Worm (Caenorhabditis elegans): ENCODE data around the gene F16H6.9.
"Not testable (repeated sequence)": the region's sequence is repeated elsewhere in the genome, so short reads cannot be mapped to it uniquely, and the experiment has no call there.

Gene F16H6.9

ce11 chrV:18216784-18217183 is at the start of gene F16H6.9:
Gene F16H6.9 (plus strand): TSS chrV:18217084.
- not testable (repeated sequence) for TF ChIP-seq sptf-2 (GFP tag; optimal IDR thresholded peaks at IDR 0.05); repo-1 (tag; optimal IDR thresholded peaks at IDR 0.05); lin-35 (GFP tag; optimal IDR thresholded peaks at IDR 0.05)

ce11 chrV:18167161-18167560 is 49.7 kb upstream of the F16H6.9 start, which contains the start of gene C14A6.6:
Gene C14A6.6 (minus strand): TSS chrV:18167261.
- TF ChIP-seq snpc-4 (GFP tag; optimal IDR thresholded peaks at IDR 0.05) (no peak), snpc-4 (tag; optimal IDR thresholded peaks at IDR 0.05) (no peak), unc-62 (GFP tag; optimal IDR thresholded peaks at IDR 0.05) (no peak), nhr-27 (tag; optimal IDR thresholded peaks at IDR 0.05) (no peak), ZK185.1 (tag; optimal IDR thresholded peaks at IDR 0.05; ENCODE audit: poor library complexity, severe bottlenecking) (no peak), sptf-2 (GFP tag; optimal IDR thresholded peaks at IDR 0.05) (no peak), hlh-12 (tag; optimal IDR thresholded peaks at IDR 0.05) (no peak), hsf-1 (GFP tag; IDR thresholded peaks at IDR 0.05) (no peak), egl-44 (GFP tag; IDR thresholded peaks at IDR 0.05) (no peak), hrde-1 (tag; optimal IDR thresholded peaks at IDR 0.05; ENCODE audit: borderline replicate concordance) (no peak), zfh-2 (GFP tag; conservative IDR thresholded peaks at IDR 0.05) (no peak), ztf-6 (GFP tag; IDR thresholded peaks at IDR 0.05) (no peak), efl-1 (GFP tag; optimal IDR thresholded peaks at IDR 0.05) (no peak), athp-1 (tag; optimal IDR thresholded peaks at IDR 0.05) (no peak), gei-17 (GFP tag; optimal IDR thresholded peaks at IDR 0.05) (no peak), aptf-2 (GFP tag; conservative IDR thresholded peaks at IDR 0.05) (no peak), sea-2 (GFP tag; IDR thresholded peaks at IDR 0.05) (no peak), ceh-58 (GFP tag; IDR thresholded peaks at IDR 0.05) (no peak), dox-1 (GFP tag; IDR thresholded peaks at IDR 0.05) (no peak), mxl-1 (tag; optimal IDR thresholded peaks at IDR 0.05) (no peak)

- TF ChIP-seq zim-3 (tag; optimal IDR thresholded peaks at IDR 0.05) (no peak), B0019.2 (GFP tag; conservative IDR thresholded peaks at IDR 0.05) (no peak), ceh-100 (GFP tag; IDR thresholded peaks at IDR 0.05) (no peak), lag-1 (GFP tag; IDR thresholded peaks at IDR 0.05) (no peak)
Observed at ce11 chrV:18168266-18168665, 48.6 kb upstream of the F16H6.9 start, which contains the start of gene C14A6.7. Gene C14A6.7 (minus strand): TSS chrV:18168366.

- TF ChIP-seq ceh-100 (GFP tag; IDR thresholded peaks at IDR 0.05) (no peak), ceh-79 (tag; optimal IDR thresholded peaks at IDR 0.05) (no peak), lin-26 (GFP tag; IDR thresholded peaks at IDR 0.05) (no peak), Y53G8AR.9 (GFP tag; conservative IDR thresholded peaks at IDR 0.05) (no peak), mcd-1 (GFP tag; IDR thresholded peaks at IDR 0.05) (no peak), Y53F4B.3 (GFP tag; IDR thresholded peaks at IDR 0.05) (no peak), hmg-20 (GFP tag; IDR thresholded peaks at IDR 0.05) (no peak), ztf-25 (GFP tag; IDR thresholded peaks at IDR 0.05) (no peak), mel-28 (tag; optimal IDR thresholded peaks at IDR 0.05; ENCODE audit: borderline replicate concordance) (no peak), ztf-3 (GFP tag; optimal IDR thresholded peaks at IDR 0.05) (no peak)
Observed at ce11 chrV:18171568-18171967, 45.3 kb upstream of the F16H6.9 start, which contains the start of gene C14A6.8. Gene C14A6.8 (minus strand): TSS chrV:18171668.
